Fruit fly (Drosophila melanogaster) whole organism, embryonic: Measurements from ENCODE around the gene CG4950.

Experiments used
- Ada2b ChIP-seq: fragments of 200-800 bp; sonication (Bioruptor generic); IDR thresholded peaks from 2 replicates; pipeline ENCODE4 v1.3.6; 2022; ENCODE audit warnings: missing biosample characterization, missing genetic modification characterization
- Asciz ChIP-seq: fragments of 200-800 bp; sonication (Bioruptor generic); optimal IDR thresholded peaks from 2 replicates; lab custom pipeline; 2017; ENCODE audit warnings: missing biosample characterization, mild to moderate bottlenecking, missing genetic modification characterization, missing genetic modification reagents
- Blimp-1 ChIP-seq: fragments of 200-800 bp; sonication (Bioruptor generic); optimal IDR thresholded peaks from 3 replicates; lab custom pipeline; 2018; ENCODE audit warnings: missing biosample characterization, missing genetic modification characterization, mild to moderate bottlenecking, moderate library complexity, missing genetic modification reagents
- CG10543 ChIP-seq: fragments of 200-800 bp; sonication (Bioruptor generic); optimal IDR thresholded peaks from 3 replicates; lab custom pipeline; 2017; ENCODE audit warnings: missing biosample characterization, mild to moderate bottlenecking, missing genetic modification characterization, moderate library complexity
- CG10565 ChIP-seq: fragments of 200-800 bp; sonication (Bioruptor generic); optimal IDR thresholded peaks from 3 replicates; lab custom pipeline; 2016; ENCODE audit warnings: missing biosample characterization, mild to moderate bottlenecking, missing genetic modification characterization
- CG11504 ChIP-seq: fragments of 200-800 bp; sonication (Bioruptor generic); optimal IDR thresholded peaks from 3 replicates; lab custom pipeline; 2019; ENCODE audit warnings: missing biosample characterization, mild to moderate bottlenecking, missing genetic modification characterization, moderate library complexity
- CG1233 ChIP-seq: fragments of 200-800 bp; sonication (Bioruptor generic); optimal IDR thresholded peaks from 4 replicates; lab custom pipeline; 2018; ENCODE audit warnings: missing biosample characterization, mild to moderate bottlenecking, missing genetic modification characterization
- CG15269 ChIP-seq: fragments of 200-800 bp; sonication (Bioruptor generic); optimal IDR thresholded peaks from 2 replicates; lab custom pipeline; 2018; ENCODE audit warnings: missing biosample characterization, mild to moderate bottlenecking, missing genetic modification characterization, moderate library complexity
- CG16813 ChIP-seq: fragments of 200-800 bp; sonication (Bioruptor generic); IDR thresholded peaks from 3 replicates; pipeline ENCODE4 v1.3.6; 2022; ENCODE audit warnings: missing biosample characterization, missing genetic modification characterization; ENCODE audit not compliant: partially characterized antibody
- CG17829 ChIP-seq: fragments of 200-800 bp; optimal IDR thresholded peaks from 2 replicates; lab custom pipeline; 2019; ENCODE audit warnings: missing biosample characterization, mild to moderate bottlenecking, missing genetic modification characterization, moderate library complexity
- CG2120 ChIP-seq: fragments of 200-800 bp; sonication (Bioruptor generic); optimal IDR thresholded peaks from 3 replicates; lab custom pipeline; 2016; ENCODE audit warnings: missing biosample characterization, missing genetic modification characterization
- CG33557 ChIP-seq: fragments of 200-800 bp; sonication (Bioruptor generic); optimal IDR thresholded peaks from 2 replicates; lab custom pipeline; 2019; ENCODE audit warnings: missing biosample characterization, mild to moderate bottlenecking, missing genetic modification characterization, moderate library complexity
- CG4404 ChIP-seq: fragments of 200-800 bp; sonication (Bioruptor generic); IDR thresholded peaks from 2 replicates; pipeline ENCODE4 v1.3.6; 2022; ENCODE audit warnings: missing biosample characterization, missing genetic modification characterization
- CkIIα-i1 ChIP-seq: fragments of 200-800 bp; sonication (Bioruptor generic); IDR thresholded peaks from 2 replicates; pipeline ENCODE4 v1.3.6; 2022; ENCODE audit warnings: missing biosample characterization, missing genetic modification characterization
- HmgZ ChIP-seq: fragments of 200-800 bp; sonication (Bioruptor generic); optimal IDR thresholded peaks from 2 replicates; lab custom pipeline; 2018; ENCODE audit warnings: missing biosample characterization, mild to moderate bottlenecking, missing genetic modification characterization
- MBD-R2 ChIP-seq: fragments of 200-800 bp; sonication (Bioruptor generic); IDR thresholded peaks from 2 replicates; pipeline ENCODE4 v1.3.6; 2022; ENCODE audit warnings: missing biosample characterization, missing genetic modification characterization
- NK7.1 ChIP-seq: fragments of 200-800 bp; sonication (Bioruptor generic); optimal IDR thresholded peaks from 3 replicates; lab custom pipeline; 2016; ENCODE audit warnings: missing biosample characterization, missing genetic modification characterization
- Opbp ChIP-seq: fragments of 200-800 bp; sonication (Bioruptor generic); IDR thresholded peaks from 3 replicates; pipeline ENCODE4 v1.3.6; 2022; ENCODE audit warnings: missing biosample characterization, missing genetic modification characterization; ENCODE audit not compliant: partially characterized antibody
- Rfx ChIP-seq: fragments of 200-800 bp; sonication (Bioruptor generic); IDR thresholded peaks from 2 replicates; pipeline ENCODE4 v1.3.6; 2022; ENCODE audit warnings: missing biosample characterization, missing genetic modification characterization
- Usf ChIP-seq: fragments of 200-800 bp; sonication (Bioruptor generic); optimal IDR thresholded peaks from 2 replicates; lab custom pipeline; 2017; ENCODE audit warnings: missing genotype, missing biosample characterization, missing genetic modification characterization
- ab ChIP-seq: fragments of 200-800 bp; sonication (Bioruptor generic); optimal IDR thresholded peaks from 2 replicates; lab custom pipeline; 2016; ENCODE audit warnings: missing biosample characterization, missing genetic modification characterization
- ac ChIP-seq: fragments of 200-800 bp; sonication (Bioruptor generic); optimal IDR thresholded peaks from 3 replicates; lab custom pipeline; 2017; ENCODE audit warnings: missing biosample characterization, mild to moderate bottlenecking, missing genetic modification characterization
- chinmo ChIP-seq: fragments of 200-800 bp; sonication (Bioruptor generic); IDR thresholded peaks from 4 replicates; pipeline ENCODE4 v1.3.6; 2022; ENCODE audit warnings: missing biosample characterization, missing genetic modification characterization; ENCODE audit not compliant: partially characterized antibody
- da ChIP-seq: fragments of 200-800 bp; sonication (Bioruptor generic); optimal IDR thresholded peaks from 2 replicates; lab custom pipeline; 2016; ENCODE audit warnings: missing biosample characterization, missing genetic modification characterization
- dimm ChIP-seq: fragments of 200-800 bp; sonication (Bioruptor generic); IDR thresholded peaks from 2 replicates; pipeline ENCODE4 v1.3.6; 2022; ENCODE audit warnings: missing biosample characterization, missing genetic modification characterization
- dm ChIP-seq: fragments of 200-800 bp; sonication (Bioruptor generic); optimal IDR thresholded peaks from 3 replicates; lab custom pipeline; 2016; ENCODE audit warnings: missing biosample characterization, missing genetic modification characterization
- dpn ChIP-seq, 2 experiments: fragments of 200-800 bp; sonication (Bioruptor generic); optimal IDR thresholded peaks; 3 replicates each; lab custom pipeline; 2016; ENCODE audit warnings: missing biosample characterization in 2 of 2, missing genetic modification characterization in 2 of 2
- ewg ChIP-seq: fragments of 200-800 bp; sonication (Bioruptor generic); optimal IDR thresholded peaks from 3 replicates; lab custom pipeline; 2017; ENCODE audit warnings: mild to moderate bottlenecking, missing biosample characterization, missing genetic modification reagents, missing genetic modification characterization
- fd64A ChIP-seq: fragments of 200-800 bp; sonication (Bioruptor generic); optimal IDR thresholded peaks from 3 replicates; lab custom pipeline; 2018; ENCODE audit warnings: missing biosample characterization, mild to moderate bottlenecking, missing genetic modification characterization
- hb ChIP-seq: fragments of 200-800 bp; sonication (Bioruptor generic); IDR thresholded peaks from 3 replicates; pipeline ENCODE4 v1.3.6; 2022; ENCODE audit warnings: missing biosample characterization, missing genetic modification characterization; ENCODE audit not compliant: partially characterized antibody
- ind ChIP-seq: fragments of 200-800 bp; sonication (Bioruptor generic); optimal IDR thresholded peaks from 3 replicates; lab custom pipeline; 2016; ENCODE audit warnings: missing biosample characterization, missing genetic modification characterization
- jing ChIP-seq: fragments of 200-800 bp; sonication (Bioruptor generic); optimal IDR thresholded peaks from 2 replicates; lab custom pipeline; 2018; ENCODE audit warnings: missing biosample characterization, mild to moderate bottlenecking, missing genetic modification characterization
- luna ChIP-seq: fragments of 200-800 bp; sonication (Bioruptor generic); optimal IDR thresholded peaks from 2 replicates; lab custom pipeline; 2016; ENCODE audit warnings: missing biosample characterization, missing genetic modification characterization
- pb ChIP-seq: fragments of 200-800 bp; sonication (Bioruptor generic); optimal IDR thresholded peaks from 3 replicates; lab custom pipeline; 2016; ENCODE audit warnings: missing biosample characterization, missing genetic modification characterization
- sens ChIP-seq: fragments of 200-800 bp; sonication (Bioruptor generic); peaks from one replicate; lab custom pipeline; 2016; ENCODE audit warnings: missing biosample characterization, missing genetic modification characterization
- slou ChIP-seq: fragments of 200-800 bp; sonication (Bioruptor generic); optimal IDR thresholded peaks from 3 replicates; lab custom pipeline; 2016; ENCODE audit warnings: missing biosample characterization, missing genetic modification characterization
- toy ChIP-seq: fragments of 200-800 bp; sonication (Bioruptor generic); IDR thresholded peaks from 2 replicates; pipeline ENCODE4 v1.3.6; 2022; ENCODE audit warnings: missing biosample characterization, missing genetic modification characterization
- trh ChIP-seq: fragments of 200-800 bp; sonication (Bioruptor generic); optimal IDR thresholded peaks from 2 replicates; lab custom pipeline; 2016; ENCODE audit warnings: missing biosample characterization, missing genetic modification characterization
- ttk ChIP-seq: fragments of 200-800 bp; sonication (Bioruptor generic); IDR thresholded peaks from 2 replicates; pipeline ENCODE4 v2.1.2; 2022; ENCODE audit warnings: missing biosample characterization, missing genetic modification characterization
- vvl ChIP-seq: fragments of 200-800 bp; sonication (Bioruptor generic); IDR thresholded peaks from 2 replicates; pipeline ENCODE4 v1.3.6; 2022; ENCODE audit warnings: missing biosample characterization, missing genetic modification characterization

Gene CG4950

DNA sequence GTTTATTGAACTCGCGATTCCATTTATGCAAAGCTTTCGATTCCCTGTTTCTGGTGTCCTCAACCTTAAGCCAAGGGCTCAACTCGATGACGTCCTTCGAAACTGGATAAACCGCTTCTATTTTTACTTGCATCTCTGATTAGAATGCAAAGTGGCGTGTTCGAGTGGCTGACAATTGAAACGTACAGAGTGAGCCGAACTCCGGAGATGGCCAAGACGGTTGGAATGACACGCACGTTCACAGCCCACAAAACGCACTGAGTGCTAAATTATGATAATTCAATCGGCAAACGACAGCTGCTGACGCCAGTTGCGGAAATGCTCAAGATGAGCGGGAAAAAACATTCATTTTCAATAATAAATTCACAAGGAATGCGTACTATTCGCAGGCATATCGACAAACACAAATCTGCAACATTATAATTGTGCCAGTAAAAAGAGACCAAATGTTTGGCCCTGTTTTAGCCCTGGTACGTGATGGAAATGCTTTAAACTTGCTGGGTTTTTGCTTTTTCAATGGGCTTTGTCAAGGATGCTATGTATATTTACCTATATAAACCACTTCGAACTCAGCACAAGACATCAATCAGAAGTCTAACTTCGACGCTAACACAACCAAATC lies 4.5 kb upstream of the CG4950 start, which contains the start of gene CG13066:
CG13066 (plus strand) TSS at position 572 of the 622 bp plus-strand sequence.
- TF ChIP-seq chinmo (GFP tag; lab: Robert Waterston, UW) (0 out of 4 replicates have a peak, but pooled peaks have one; percentile 48), sens (GFP tag; lab: Kevin White, UChicago) (peak; percentile 52), vvl (peak; percentile 37; the same call in 1 of the 2 replicates), ab (GFP tag; lab: Kevin White, UChicago) (no peak)
- TF ChIP-seq, all 482 proteins: peak for 3

DNA sequence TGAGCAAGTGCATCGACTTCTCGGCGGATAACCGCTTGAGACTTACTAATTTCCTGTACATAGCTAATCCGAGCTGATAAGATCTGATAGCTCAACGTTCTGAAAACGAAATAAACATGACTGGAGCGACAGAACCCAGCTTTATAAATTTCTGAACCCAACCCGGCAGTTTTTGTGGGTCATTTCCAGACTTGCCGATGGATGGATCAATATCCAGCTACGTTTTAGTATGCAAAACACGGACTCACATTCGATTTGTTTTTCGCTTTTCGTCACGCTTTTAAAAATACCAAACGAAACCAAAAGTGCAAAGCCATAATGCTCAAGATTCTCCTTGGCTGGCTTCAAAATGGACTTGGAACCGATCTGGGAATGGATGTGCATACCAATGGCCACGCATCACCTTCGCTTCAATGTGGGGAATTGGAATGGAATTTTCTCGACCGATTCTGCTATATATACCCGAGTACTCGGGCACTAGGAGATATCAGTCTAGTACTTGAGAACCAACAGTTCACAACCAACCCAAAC lies 2.9 kb upstream of the CG4950 start, which contains the start of the genes CG34248 and CG13067:
CG34248 (minus strand) TSS at position 101 of the 531 bp plus-strand sequence.
CG13067 (plus strand) TSS at position 481 of the 531 bp plus-strand sequence.
- no peak for TF ChIP-seq CG10543 (GFP tag; lab: Kevin White, UChicago)
- TF ChIP-seq Blimp-1 (GFP tag; lab: Kevin White, UChicago), result peak; percentile 80
- TF ChIP-seq vvl, result peak; percentile 25; the same call in 1 of the 2 replicates

DNA sequence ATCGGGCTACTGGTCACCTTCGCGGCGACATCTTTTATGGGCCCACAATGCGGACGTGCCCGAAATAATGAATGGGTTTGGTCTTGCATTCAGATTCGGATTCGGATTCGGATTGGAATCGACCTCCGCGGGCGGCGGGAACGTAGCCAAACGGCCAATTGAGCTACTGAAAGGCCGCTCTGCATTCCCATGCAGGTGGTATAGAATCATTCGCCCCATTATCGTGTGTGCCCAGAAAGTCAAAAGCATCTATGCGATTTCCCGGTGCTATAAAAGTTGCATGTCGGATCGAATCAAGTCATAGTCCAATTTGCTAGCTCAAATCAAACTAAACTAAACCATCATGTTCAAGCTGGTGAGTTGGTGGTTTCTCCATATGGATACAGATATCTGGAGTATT lies 1.1 kb upstream of the CG4950 start, which contains the start of gene CG13068:
CG13068 (plus strand) TSS at position 301 of the 400 bp plus-strand sequence.
- no peak for TF ChIP-seq slou (GFP tag; lab: Kevin White, UChicago)
- 0 out of 2 replicates have a peak, but pooled peaks have one; percentile 39 for TF ChIP-seq vvl
- TF ChIP-seq hb (GFP tag; lab: Robert Waterston, UW), result 0 out of 3 replicates have a peak, but pooled peaks have one; percentile 16

DNA sequence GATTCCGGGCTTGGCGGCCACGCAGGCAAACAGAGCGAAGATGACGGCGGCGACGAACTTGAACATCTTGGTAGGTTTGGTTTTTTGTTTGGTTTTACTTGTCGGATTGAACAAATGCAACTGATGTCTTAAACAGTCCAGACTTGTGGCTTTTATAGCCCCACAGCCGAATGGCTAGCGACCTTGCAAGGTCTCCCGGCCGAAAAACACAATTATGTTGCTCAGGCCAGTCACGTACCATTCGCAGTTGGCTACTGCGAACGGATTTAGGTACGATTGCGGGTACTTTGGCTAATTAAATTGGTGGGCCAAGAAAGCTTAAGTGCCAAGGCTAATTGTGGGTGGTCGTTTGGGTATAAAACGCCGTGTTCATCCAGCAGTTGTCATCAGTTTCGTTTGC lies 3.0 kb downstream of the CG4950 start, which contains the start of the genes CG13051 and CG13069:
CG13051 (minus strand) TSS at position 101 of the 400 bp plus-strand sequence.
CG13069 (plus strand) TSS at position 386 of the 400 bp plus-strand sequence.
- TF ChIP-seq CG17829 (tag; lab: Kevin White, UChicago), result no peak
- no peak for TF ChIP-seq Asciz
- 0 out of 4 replicates have a peak, but pooled peaks have one; percentile 15 for TF ChIP-seq chinmo (GFP tag; lab: Robert Waterston, UW)

DNA sequence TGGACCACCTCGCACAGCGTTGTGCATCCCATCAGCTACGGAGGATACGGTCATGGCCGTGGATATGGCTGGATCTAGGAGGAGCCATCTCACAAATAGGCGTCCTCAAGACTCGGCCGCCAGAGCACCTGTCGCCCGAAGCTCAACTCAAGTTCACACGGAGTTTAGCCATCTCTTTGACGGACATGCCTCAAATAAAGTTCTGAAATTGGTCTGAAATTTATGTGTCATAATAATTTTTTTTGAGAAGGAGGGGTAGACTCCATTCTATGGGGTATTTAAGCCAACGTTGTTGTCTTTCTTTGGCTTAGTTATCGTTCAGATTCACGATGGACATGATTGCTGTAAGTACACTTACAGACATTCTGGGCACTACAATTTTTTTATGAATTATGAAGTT lies 4.9 kb downstream of the CG4950 start, which contains the start of gene CG13070:
CG13070 (plus strand) TSS at position 301 of the 400 bp plus-strand sequence.
- TF ChIP-seq CG10565 (GFP tag; lab: Kevin White, UChicago) (no peak), dimm (GFP tag; lab: Robert Waterston, UW) (no peak), ac (GFP tag; lab: Kevin White, UChicago) (no peak), fd64A (GFP tag; lab: Kevin White, UChicago) (no peak), dm (no peak), luna (GFP tag; lab: Kevin White, UChicago) (no peak), MBD-R2 (no peak), Usf (GFP tag; lab: Kevin White, UChicago) (no peak), ewg (no peak), pb (no peak), HmgZ (no peak), da (GFP tag; lab: Kevin White, UChicago) (no peak), CG33557 (GFP tag; lab: Kevin White, UChicago) (no peak), CkIIα-i1 (no peak), trh (GFP tag; lab: Kevin White, UChicago) (no peak)
- TF ChIP-seq, all 482 proteins: peak for 0

DNA sequence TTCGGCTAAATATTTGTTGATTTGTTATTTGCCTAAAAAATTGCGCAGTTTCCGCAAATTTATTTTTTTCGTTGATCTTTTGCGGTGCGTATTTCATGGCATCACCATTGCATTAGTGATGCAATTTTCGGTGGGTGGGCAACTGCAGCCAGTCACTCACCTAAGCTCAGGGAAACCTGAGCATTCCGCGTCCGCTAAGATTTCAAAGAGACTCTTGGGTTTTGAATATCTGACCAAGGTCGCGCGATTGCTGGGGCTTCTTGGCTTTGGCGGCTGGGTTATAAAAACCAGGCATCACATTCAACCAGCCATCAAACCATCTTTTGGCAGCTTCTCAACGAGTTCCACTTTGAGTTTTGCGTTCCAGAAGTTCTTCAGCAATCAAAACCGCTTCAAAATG lies 5.5 kb downstream of the CG4950 start, which contains the start of gene CG13071:
CG13071 (plus strand) TSS at position 301 of the 400 bp plus-strand sequence.
- TF ChIP-seq ind (GFP tag; lab: Kevin White, UChicago), result no peak
- no peak for TF ChIP-seq Opbp (GFP tag; lab: Robert Waterston, UW)
- TF ChIP-seq NK7.1 (GFP tag; lab: Kevin White, UChicago), result no peak
- TF ChIP-seq CG15269 (tag; lab: Kevin White, UChicago), result no peak
- TF ChIP-seq dpn (GFP tag; optimal IDR thresholded peaks at IDR 0.05; lab: Kevin White, UChicago), result no peak
- no peak for TF ChIP-seq CG2120 (GFP tag; lab: Kevin White, UChicago)
- TF ChIP-seq Ada2b (GFP tag; lab: Robert Waterston, UW), result no peak
- TF ChIP-seq CG11504 (tag; lab: Kevin White, UChicago), result no peak
- TF ChIP-seq ewg, result no peak
- TF ChIP-seq Rfx (GFP tag; lab: Robert Waterston, UW), result no peak
- TF ChIP-seq CG4404 (GFP tag; lab: Robert Waterston, UW), result no peak
- TF ChIP-seq jing (GFP tag; lab: Kevin White, UChicago), result no peak
- no peak for TF ChIP-seq ttk (GFP tag; lab: Robert Waterston, UW)
- no peak for TF ChIP-seq CG1233 (GFP tag; lab: Kevin White, UChicago)
- no peak for TF ChIP-seq toy (GFP tag; lab: Robert Waterston, UW)
- TF ChIP-seq CG16813 (GFP tag; lab: Robert Waterston, UW), result no peak
